Fruit fly (Drosophila melanogaster): Measurements from ENCODE around the gene Adi1.

The Adi1 gene

dm6 chr3L:10656451-10657198 lies 6.6 kb upstream of the Adi1 start (continued):
- TF ChIP-seq E2f2 (GFP tag; IDR thresholded peaks at IDR 0.05), result no peak
- TF ChIP-seq CG10209 (GFP tag; optimal IDR thresholded peaks at IDR 0.05), result peak; percentile 82

- TF ChIP-seq Xbp1 (GFP tag; optimal IDR thresholded peaks at IDR 0.05), result no peak
- TF ChIP-seq kay (GFP tag; optimal IDR thresholded peaks at IDR 0.05), result no peak
- no peak for TF ChIP-seq Dip2 (GFP tag; IDR thresholded peaks at IDR 0.05)
- TF ChIP-seq vfl (GFP tag; optimal IDR thresholded peaks at IDR 0.05), result no peak
- no peak for TF ChIP-seq CG10565 (GFP tag; optimal IDR thresholded peaks at IDR 0.05)
- TF ChIP-seq Dref (GFP tag; IDR thresholded peaks at IDR 0.05), result no peak
- no peak for TF ChIP-seq tx (GFP tag; optimal IDR thresholded peaks at IDR 0.05)
- no peak for TF ChIP-seq CG7839 (tag; optimal IDR thresholded peaks at IDR 0.05)
- TF ChIP-seq crol (GFP tag; IDR thresholded peaks at IDR 0.05), result peak; percentile 11; the same call in 1 of the 2 replicates
- TF ChIP-seq MESR4 (GFP tag; optimal IDR thresholded peaks at IDR 0.05), result no peak
- no peak for TF ChIP-seq CG34422 (GFP tag; IDR thresholded peaks at IDR 0.05)
- no peak for TF ChIP-seq Hr51 (GFP tag; optimal IDR thresholded peaks at IDR 0.05)
- TF ChIP-seq lola (GFP tag; optimal IDR thresholded peaks at IDR 0.05), result no peak
- no peak for TF ChIP-seq lilli (GFP tag; optimal IDR thresholded peaks at IDR 0.05)
- no peak for TF ChIP-seq otp (GFP tag; IDR thresholded peaks at IDR 0.05)
- no peak for TF ChIP-seq CG6683 (GFP tag; optimal IDR thresholded peaks at IDR 0.05)
- TF ChIP-seq z (GFP tag; IDR thresholded peaks at IDR 0.05), result no peak
- 0 out of 2 replicates have a peak, but pooled peaks have one; percentile 14 for TF ChIP-seq Bgb (GFP tag; IDR thresholded peaks at IDR 0.05; ENCODE audit: partially characterized antibody)
- TF ChIP-seq stwl (tag; optimal IDR thresholded peaks at IDR 0.05), result no peak
- no peak for TF ChIP-seq eve (GFP tag; optimal IDR thresholded peaks at IDR 0.05)
- TF ChIP-seq Trl (optimal IDR thresholded peaks at IDR 0.05), result no peak
- TF ChIP-seq Trl (GFP tag; optimal IDR thresholded peaks at IDR 0.05), result no peak
- no peak for TF ChIP-seq HLH4C (GFP tag; IDR thresholded peaks at IDR 0.05; ENCODE audit: partially characterized antibody)
- TF ChIP-seq slbo (GFP tag; IDR thresholded peaks at IDR 0.05), result no peak
- TF ChIP-seq CG42726 (GFP tag; IDR thresholded peaks at IDR 0.05; ENCODE audit: partially characterized antibody), result no peak
- TF ChIP-seq Stat92E (GFP tag; optimal IDR thresholded peaks at IDR 0.05), result no peak
- TF ChIP-seq CG43689 (GFP tag; IDR thresholded peaks at IDR 0.05), result 0 out of 2 replicates have a peak, but pooled peaks have one; percentile 9
- no peak for TF ChIP-seq CG3281 (GFP tag; optimal IDR thresholded peaks at IDR 0.05)
- TF ChIP-seq CG32767 (GFP tag; IDR thresholded peaks at IDR 0.05), result no peak
- no peak for TF ChIP-seq cad (GFP tag; optimal IDR thresholded peaks at IDR 0.05)
- no peak for TF ChIP-seq zen (tag; optimal IDR thresholded peaks at IDR 0.05)
- peak; percentile 80 for TF ChIP-seq Ets65A (GFP tag)
These were observed 5.9 kb upstream of the Adi1 start for dm6 chr3L:10657311-10657710.

dm6 chr3L:10658362-10659127 lies 4.6 kb upstream of the Adi1 start:
- TF ChIP-seq Trl (optimal IDR thresholded peaks at IDR 0.05) (peak; percentile 56 to 73), Trl (GFP tag; optimal IDR thresholded peaks at IDR 0.05) (no peak), sug (tag; optimal IDR thresholded peaks at IDR 0.05) (peak; percentile 21), gt (GFP tag; IDR thresholded peaks at IDR 0.05) (no peak), CG8359 (GFP tag; optimal IDR thresholded peaks at IDR 0.05; ENCODE audit: borderline replicate concordance) (no peak), slou (GFP tag; optimal IDR thresholded peaks at IDR 0.05) (no peak), chinmo (GFP tag; IDR thresholded peaks at IDR 0.05; ENCODE audit: partially characterized antibody) (0 out of 4 replicates have a peak, but pooled peaks have one; percentile 43), bbx (GFP tag; IDR thresholded peaks at IDR 0.05; ENCODE audit: partially characterized antibody) (no peak), cwo (GFP tag; optimal IDR thresholded peaks at IDR 0.05) (peak; percentile 68)
